Fruit fly (Drosophila melanogaster) whole organism, embryonic: ENCODE data around the gene Nmt.

ENCODE experiments used
- Antp ChIP-seq: fragments of 200-800 bp; sonication (Bioruptor generic); optimal IDR thresholded peaks from 3 replicates; lab custom pipeline; 2016; ENCODE audit warnings: missing biosample characterization, missing genetic modification characterization
- B-H1 ChIP-seq: fragments of 200-800 bp; sonication (Bioruptor generic); IDR thresholded peaks from 3 replicates; pipeline ENCODE4 v1.3.6; 2022; ENCODE audit warnings: missing biosample characterization, missing genetic modification characterization
- BEAF-32 ChIP-seq: fragments of 200-800 bp; sonication (Bioruptor generic); optimal IDR thresholded peaks from 3 replicates; lab custom pipeline; 2017; ENCODE audit warnings: missing biosample characterization, missing genetic modification characterization, mild to moderate bottlenecking, moderate library complexity, missing genetic modification reagents
- CG10147 ChIP-seq: fragments of 200-800 bp; sonication (Bioruptor generic); optimal IDR thresholded peaks from 2 replicates; lab custom pipeline; 2019; ENCODE audit warnings: missing biosample characterization, mild to moderate bottlenecking, missing genetic modification characterization, moderate library complexity
- CG12071 ChIP-seq: fragments of 200-800 bp; sonication (Bioruptor generic); optimal IDR thresholded peaks from 3 replicates; lab custom pipeline; 2018; ENCODE audit warnings: missing biosample characterization, mild to moderate bottlenecking, missing genetic modification characterization
- CG13775 ChIP-seq: fragments of 200-800 bp; sonication (Bioruptor generic); optimal IDR thresholded peaks from 3 replicates; lab custom pipeline; 2017; ENCODE audit warnings: missing biosample characterization, mild to moderate bottlenecking, missing genetic modification characterization
- CG15601 ChIP-seq: fragments of 200-800 bp; sonication (Bioruptor generic); optimal IDR thresholded peaks from 3 replicates; lab custom pipeline; 2019; ENCODE audit warnings: missing biosample characterization, mild to moderate bottlenecking, missing genetic modification characterization, moderate library complexity
- CG17359 ChIP-seq: fragments of 200-800 bp; sonication (Bioruptor generic); optimal IDR thresholded peaks from 3 replicates; lab custom pipeline; 2018; ENCODE audit warnings: missing biosample characterization, mild to moderate bottlenecking, missing genetic modification characterization, moderate library complexity
- CG2129 ChIP-seq: fragments of 200-800 bp; sonication (Bioruptor generic); IDR thresholded peaks from 2 replicates; pipeline ENCODE4 v1.3.6; 2022; ENCODE audit warnings: missing biosample characterization, missing genetic modification characterization; ENCODE audit not compliant: partially characterized antibody
- CG32532 ChIP-seq: fragments of 200-800 bp; sonication (Bioruptor generic); IDR thresholded peaks from 2 replicates; pipeline ENCODE4 v1.3.6; 2022; ENCODE audit warnings: missing biosample characterization, missing genetic modification characterization
- CG4282 ChIP-seq: fragments of 200-800 bp; sonication (Bioruptor generic); optimal IDR thresholded peaks from 2 replicates; lab custom pipeline; 2016; ENCODE audit warnings: missing biosample characterization, missing genetic modification characterization
- CG6689 ChIP-seq: fragments of 200-800 bp; sonication (Bioruptor generic); IDR thresholded peaks from 2 replicates; pipeline ENCODE4 v1.3.6; 2022; ENCODE audit warnings: missing biosample characterization, missing genetic modification characterization
- CG9727 ChIP-seq: fragments of 200-800 bp; sonication (Bioruptor generic); optimal IDR thresholded peaks from 3 replicates; lab custom pipeline; 2017; ENCODE audit warnings: missing biosample characterization, mild to moderate bottlenecking, missing genetic modification characterization
- Dfd ChIP-seq, 2 experiments: fragments of >200 bp; optimal IDR thresholded peaks; 2 replicates each; lab custom pipeline; 2017; ENCODE audit warnings: missing biosample characterization in 2 of 2, missing genetic modification characterization in 2 of 2
- Drgx ChIP-seq: fragments of 200-800 bp; sonication (Bioruptor generic); IDR thresholded peaks from 2 replicates; pipeline ENCODE4 v1.3.6; 2022; ENCODE audit warnings: missing biosample characterization, missing genetic modification characterization
- ERR ChIP-seq: fragments of 200-800 bp; sonication (Bioruptor generic); optimal IDR thresholded peaks from 2 replicates; lab custom pipeline; 2016; ENCODE audit warnings: missing biosample characterization, missing genetic modification characterization
- Elba2 ChIP-seq: fragments of 200-800 bp; sonication (Bioruptor generic); optimal IDR thresholded peaks from 3 replicates; lab custom pipeline; 2016; ENCODE audit warnings: missing biosample characterization, missing genetic modification characterization
- GATAe ChIP-seq: fragments of 200-800 bp; sonication (Bioruptor generic); conservative IDR thresholded peaks from 2 replicates; pipeline ENCODE4 v1.3.6; 2022; ENCODE audit warnings: missing biosample characterization, missing genetic modification characterization
- Hmr ChIP-seq: fragments of 200-800 bp; sonication (Bioruptor generic); optimal IDR thresholded peaks from 3 replicates; lab custom pipeline; 2017; ENCODE audit warnings: mild to moderate bottlenecking, missing biosample characterization, missing genetic modification reagents, missing genetic modification characterization
- MESR4 ChIP-seq: fragments of 200-800 bp; sonication (Bioruptor generic); optimal IDR thresholded peaks from 2 replicates; lab custom pipeline; 2018; ENCODE audit warnings: missing biosample characterization, mild to moderate bottlenecking, missing genetic modification characterization, moderate library complexity
- MTF-1 ChIP-seq: fragments of 200-800 bp; sonication (Bioruptor generic); optimal IDR thresholded peaks from 2 replicates; lab custom pipeline; 2018; ENCODE audit warnings: missing biosample characterization, mild to moderate bottlenecking, missing genetic modification characterization, borderline replicate concordance
- Meics ChIP-seq: fragments of 200-800 bp; sonication (Bioruptor generic); optimal IDR thresholded peaks from 2 replicates; lab custom pipeline; 2017; ENCODE audit warnings: missing biosample characterization, mild to moderate bottlenecking, missing genetic modification characterization
- Rx ChIP-seq: fragments of 200-800 bp; sonication (Bioruptor generic); IDR thresholded peaks from 2 replicates; pipeline ENCODE4 v1.3.6; 2022; ENCODE audit warnings: missing biosample characterization, missing genetic modification characterization
- Usf ChIP-seq: fragments of 200-800 bp; sonication (Bioruptor generic); optimal IDR thresholded peaks from 2 replicates; lab custom pipeline; 2017; ENCODE audit warnings: missing genotype, missing biosample characterization, missing genetic modification characterization
- YL-1 ChIP-seq: fragments of 200-800 bp; sonication (Bioruptor generic); optimal IDR thresholded peaks from 3 replicates; lab custom pipeline; 2017; ENCODE audit warnings: missing biosample characterization, mild to moderate bottlenecking, missing genetic modification characterization
- ase ChIP-seq: fragments of 200-800 bp; sonication (Bioruptor generic); IDR thresholded peaks from 3 replicates; pipeline ENCODE4 v1.3.6; 2022; ENCODE audit warnings: missing biosample characterization, missing genetic modification characterization
- az2 ChIP-seq: fragments of 200-800 bp; sonication (Bioruptor generic); optimal IDR thresholded peaks from 3 replicates; lab custom pipeline; 2016; ENCODE audit warnings: missing biosample characterization, missing genetic modification characterization
- bbx ChIP-seq: fragments of 200-800 bp; sonication (Bioruptor generic); IDR thresholded peaks from 2 replicates; pipeline ENCODE4 v1.3.6; 2022; ENCODE audit warnings: missing biosample characterization, missing genetic modification characterization; ENCODE audit not compliant: partially characterized antibody
- chinmo ChIP-seq: fragments of 200-800 bp; sonication (Bioruptor generic); IDR thresholded peaks from 4 replicates; pipeline ENCODE4 v1.3.6; 2022; ENCODE audit warnings: missing biosample characterization, missing genetic modification characterization; ENCODE audit not compliant: partially characterized antibody
- chn ChIP-seq: fragments of 200-800 bp; sonication (Bioruptor generic); optimal IDR thresholded peaks from 2 replicates; lab custom pipeline; 2016; ENCODE audit warnings: missing biosample characterization, missing genetic modification characterization
- dati ChIP-seq: fragments of 200-800 bp; sonication (Bioruptor generic); IDR thresholded peaks from 2 replicates; pipeline ENCODE4 v1.3.6; 2022; ENCODE audit warnings: missing biosample characterization, missing genetic modification characterization
- disco-r ChIP-seq: fragments of 200-800 bp; sonication (Bioruptor generic); optimal IDR thresholded peaks from 2 replicates; lab custom pipeline; 2016; ENCODE audit warnings: missing biosample characterization, missing genetic modification characterization
- hbn ChIP-seq: fragments of 200-800 bp; sonication (Bioruptor generic); IDR thresholded peaks from 2 replicates; pipeline ENCODE4 v1.3.6; 2022; ENCODE audit warnings: missing biosample characterization, missing genetic modification characterization; ENCODE audit not compliant: partially characterized antibody
- hkb ChIP-seq, 2 experiments: fragments of 200-800 bp in 1 of 2; fragments of >200 bp in 1 of 2; sonication (Bioruptor generic) in 1 of 2; IDR thresholded peaks in 1 of 2; optimal IDR thresholded peaks in 1 of 2; 2 replicates each; pipeline versions ENCODE4 v1.3.6 to Lab custom; 2017 to 2022; ENCODE audit warnings: missing biosample characterization in 1 of 2, missing genetic modification characterization in 1 of 2
- insv ChIP-seq, 2 experiments: fragments of 200-800 bp; sonication (Bioruptor generic); optimal IDR thresholded peaks; 3 replicates each; lab custom pipeline; 2016 to 2018; ENCODE audit warnings: missing biosample characterization in 2 of 2, missing genetic modification characterization in 2 of 2
- lbe ChIP-seq: fragments of 200-800 bp; sonication (Bioruptor generic); optimal IDR thresholded peaks from 2 replicates; lab custom pipeline; 2016; ENCODE audit warnings: missing biosample characterization, mild to moderate bottlenecking, missing genetic modification characterization
- mld ChIP-seq: fragments of 200-800 bp; sonication (Bioruptor generic); IDR thresholded peaks from 3 replicates; pipeline ENCODE4 v1.3.6; 2022; ENCODE audit warnings: missing biosample characterization, missing genetic modification characterization; ENCODE audit not compliant: partially characterized antibody
- nerfin-2 ChIP-seq: fragments of 200-800 bp; sonication (Bioruptor generic); IDR thresholded peaks from 2 replicates; pipeline ENCODE4 v1.3.6; 2022; ENCODE audit warnings: missing biosample characterization, missing genetic modification characterization; ENCODE audit not compliant: partially characterized antibody
- nmo ChIP-seq: fragments of 200-800 bp; sonication (Bioruptor generic); optimal IDR thresholded peaks from 2 replicates; lab custom pipeline; 2018; ENCODE audit warnings: missing biosample characterization, mild to moderate bottlenecking, missing genetic modification characterization, moderate library complexity
- pho ChIP-seq: fragments of 200-800 bp; sonication (Bioruptor generic); optimal IDR thresholded peaks from 2 replicates; lab custom pipeline; 2016; ENCODE audit warnings: missing biosample characterization, missing genetic modification characterization
- ranshi ChIP-seq: fragments of 200-800 bp; sonication (Bioruptor generic); IDR thresholded peaks from 2 replicates; pipeline ENCODE4 v1.3.6; 2022; ENCODE audit warnings: missing biosample characterization, missing genetic modification characterization
- rib ChIP-seq: fragments of 200-800 bp; sonication (Bioruptor generic); IDR thresholded peaks from 2 replicates; pipeline ENCODE4 v1.3.6; 2022; ENCODE audit warnings: missing biosample characterization, missing genetic modification characterization
- sna ChIP-seq: fragments of 200-800 bp; sonication (Bioruptor generic); IDR thresholded peaks from 2 replicates; pipeline ENCODE4 v1.3.6; 2022; ENCODE audit warnings: missing biosample characterization, missing genetic modification characterization; ENCODE audit not compliant: partially characterized antibody
- sr ChIP-seq: fragments of 200-800 bp; sonication (Bioruptor generic); IDR thresholded peaks from 3 replicates; pipeline ENCODE4 v1.3.6; 2022; ENCODE audit warnings: missing biosample characterization, missing genetic modification characterization
- vnd ChIP-seq: fragments of 200-800 bp; sonication (Bioruptor generic); IDR thresholded peaks from 3 replicates; pipeline ENCODE4 v1.3.6; 2022; ENCODE audit warnings: missing biosample characterization, missing genetic modification characterization; ENCODE audit not compliant: partially characterized antibody
- wdn ChIP-seq: fragments of 200-800 bp; sonication (Bioruptor generic); IDR thresholded peaks from 2 replicates; pipeline ENCODE4 v1.3.6; 2022; ENCODE audit warnings: missing biosample characterization, missing genetic modification characterization
- z ChIP-seq: fragments of 200-800 bp; sonication (Bioruptor generic); IDR thresholded peaks from 3 replicates; pipeline ENCODE4 v1.3.6; 2022; ENCODE audit warnings: missing biosample characterization, missing genetic modification characterization
- zen2 ChIP-seq: fragments of 200-800 bp; sonication (Bioruptor generic); IDR thresholded peaks from 3 replicates; pipeline ENCODE4 v1.3.6; 2022; ENCODE audit warnings: missing biosample characterization, missing genetic modification characterization; ENCODE audit not compliant: partially characterized antibody

The Nmt gene

DNA sequence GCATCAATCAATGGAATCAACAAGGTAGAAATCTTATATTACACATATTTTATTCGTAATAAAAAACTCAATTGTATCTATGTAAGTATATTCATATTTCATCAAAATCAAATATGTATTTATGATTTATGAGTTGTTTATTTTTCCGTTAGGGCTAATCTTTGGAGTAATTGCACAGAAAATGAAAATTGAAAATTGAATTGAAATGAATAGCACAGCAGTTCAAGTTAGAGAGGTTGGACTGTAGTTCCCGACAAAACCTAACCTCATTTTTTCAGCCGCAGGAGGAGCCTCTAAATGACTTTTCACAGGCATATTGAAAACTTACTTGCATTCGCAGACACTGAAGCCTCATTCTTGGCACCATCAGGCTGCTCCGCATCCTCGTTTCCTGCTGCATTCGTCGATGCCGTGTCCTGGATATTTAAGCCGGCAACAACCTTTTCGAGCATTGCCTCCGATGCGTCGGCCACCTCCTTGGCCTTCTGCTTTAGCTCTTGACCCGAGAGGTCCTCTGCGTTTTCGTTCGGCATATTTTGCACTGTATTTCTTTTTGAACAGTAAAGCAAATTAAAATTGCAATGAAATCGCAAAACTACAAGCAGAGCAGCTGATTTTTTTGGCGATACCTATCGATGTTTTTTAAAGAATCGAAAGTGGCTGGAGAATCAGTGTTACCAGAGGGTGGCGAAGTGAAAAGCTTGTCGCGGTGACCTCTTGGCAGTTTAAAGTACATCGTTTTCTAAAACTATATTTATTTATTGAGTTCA is at the start of gene Nmt:
TSS of gene Nmt (minus strand) at position 635 of the 770 bp plus-strand sequence.
- no peak for TF ChIP-seq Antp (GFP tag; lab: Kevin White, UChicago)
- TF ChIP-seq Dfd (GFP tag; optimal IDR thresholded peaks at IDR 0.05; lab: Kevin White, UChicago) = no peak
- TF ChIP-seq insv (GFP tag; optimal IDR thresholded peaks at IDR 0.05; lab: Kevin White, UChicago) = no peak
- peak; percentile 78; the same call in 3 of the 4 replicates for TF ChIP-seq chinmo (GFP tag; lab: Robert Waterston, UW)
- no peak for TF ChIP-seq CG6689
- no peak for TF ChIP-seq CG12071
- TF ChIP-seq ERR (GFP tag; lab: Kevin White, UChicago) = no peak
- no peak for TF ChIP-seq Usf (GFP tag; lab: Kevin White, UChicago)
- TF ChIP-seq ase (GFP tag; lab: Robert Waterston, UW) = no peak
- peak; percentile 82 for TF ChIP-seq bbx (GFP tag; lab: Robert Waterston, UW)
- peak; percentile 45 for TF ChIP-seq MESR4 (GFP tag; lab: Kevin White, UChicago)
- TF ChIP-seq z (GFP tag; lab: Robert Waterston, UW) = no peak
- TF ChIP-seq Rx (GFP tag; lab: Robert Waterston, UW) = peak; percentile 55; the same call in 1 of the 2 replicates
- TF ChIP-seq hbn (GFP tag; lab: Robert Waterston, UW) = peak; percentile 86
- TF ChIP-seq GATAe = no peak
- TF ChIP-seq dati = no peak
- TF ChIP-seq Drgx (GFP tag; lab: Robert Waterston, UW) = no peak
- peak; percentile 64 for TF ChIP-seq CG32532 (GFP tag; lab: Robert Waterston, UW)
- TF ChIP-seq wdn (GFP tag; lab: Robert Waterston, UW) = no peak
- no peak for TF ChIP-seq Elba2
- TF ChIP-seq sna = peak; percentile 75
- TF ChIP-seq CG2129 = peak; percentile 59
- TF ChIP-seq chn = no peak
- TF ChIP-seq CG10147 (GFP tag; lab: Kevin White, UChicago) = no peak
- peak; percentile 80 for TF ChIP-seq zen2 (GFP tag; lab: Robert Waterston, UW)
- TF ChIP-seq Meics (GFP tag; lab: Kevin White, UChicago) = no peak
- peak; percentile 14; the same call in 1 of the 2 replicates for TF ChIP-seq ranshi (GFP tag; lab: Robert Waterston, UW)
- TF ChIP-seq CG13775 (GFP tag; lab: Kevin White, UChicago) = peak; percentile 7
- peak; percentile 84 for TF ChIP-seq BEAF-32 (GFP tag; lab: Kevin White, UChicago)
- peak; percentile 62; the same call in 1 of the 3 replicates for TF ChIP-seq mld (GFP tag; lab: Robert Waterston, UW)
- peak; percentile 26 for TF ChIP-seq CG17359
- peak; percentile 5 for TF ChIP-seq az2 (GFP tag; lab: Kevin White, UChicago)
- no peak for TF ChIP-seq hkb (optimal IDR thresholded peaks at IDR 0.05; lab: Kevin White, UChicago)
- 0 out of 2 replicates have a peak, but pooled peaks have one; percentile 26 for TF ChIP-seq hkb (GFP tag; IDR thresholded peaks at IDR 0.05; lab: Robert Waterston, UW)
- peak; percentile 69 for TF ChIP-seq vnd (GFP tag; lab: Robert Waterston, UW)
- TF ChIP-seq lbe (GFP tag; lab: Kevin White, UChicago) = no peak
- no peak for TF ChIP-seq nmo
- TF ChIP-seq CG15601 = no peak
- TF ChIP-seq pho (GFP tag; lab: Kevin White, UChicago) = peak; percentile 7
- no peak for TF ChIP-seq CG4282 (GFP tag; lab: Kevin White, UChicago)
- TF ChIP-seq B-H1 = peak; percentile 13; the same call in 1 of the 3 replicates
- no peak for TF ChIP-seq sr (GFP tag; lab: Robert Waterston, UW)
- TF ChIP-seq rib = no peak
- peak; percentile 28 for TF ChIP-seq Hmr (GFP tag; lab: Kevin White, UChicago)
- TF ChIP-seq CG9727 (GFP tag; lab: Kevin White, UChicago) = peak; percentile 12
- no peak for TF ChIP-seq disco-r
- peak; percentile 25 for TF ChIP-seq YL-1 (GFP tag; lab: Kevin White, UChicago)
- peak; percentile 51; the same call in 1 of the 2 replicates for TF ChIP-seq nerfin-2 (GFP tag; lab: Robert Waterston, UW)
- TF ChIP-seq MTF-1 (GFP tag; lab: Kevin White, UChicago) = no peak
